Fruit fly (Drosophila melanogaster) whole organism, adult: ENCODE measurements around the gene CG7275.
A peak's percentile ranks its signal among the peaks of the same experiment; 100 is the strongest.

ENCODE experiments used
- CG11617 ChIP-seq: fragments of 200-800 bp; sonication (Bioruptor generic); optimal IDR thresholded peaks from 2 replicates; lab custom pipeline; 2017; ENCODE audit warnings: mild to moderate bottlenecking, missing biosample characterization, missing genetic modification reagents, missing genetic modification characterization
- CG12768 ChIP-seq: fragments of 200-800 bp; sonication (Bioruptor generic); optimal IDR thresholded peaks from 2 replicates; lab custom pipeline; 2017; ENCODE audit warnings: missing biosample characterization, missing genetic modification characterization, mild to moderate bottlenecking, moderate library complexity, missing genetic modification reagents
- CG1620 ChIP-seq: fragments of 200-800 bp; sonication (Bioruptor generic); optimal IDR thresholded peaks from 2 replicates; lab custom pipeline; 2016; ENCODE audit warnings: missing biosample characterization, missing genetic modification characterization
- CG33017 ChIP-seq: fragments of 200-800 bp; sonication (Bioruptor generic); optimal IDR thresholded peaks from 2 replicates; lab custom pipeline; 2018; ENCODE audit warnings: missing biosample characterization, mild to moderate bottlenecking, missing genetic modification characterization, moderate library complexity
- CG7045 ChIP-seq: fragments of 200-800 bp; sonication (Bioruptor generic); optimal IDR thresholded peaks from 2 replicates; lab custom pipeline; 2017; ENCODE audit warnings: missing biosample characterization, mild to moderate bottlenecking, missing genetic modification characterization
- Crg-1 ChIP-seq: fragments of 200-800 bp; sonication (Bioruptor generic); optimal IDR thresholded peaks from 2 replicates; lab custom pipeline; 2016; ENCODE audit warnings: missing biosample characterization, missing genetic modification characterization
- Hr96 ChIP-seq: fragments of 200-800 bp; sonication (Bioruptor generic); optimal IDR thresholded peaks from 2 replicates; lab custom pipeline; 2016; ENCODE audit warnings: missing biosample characterization, missing genetic modification characterization
- bab1 ChIP-seq: fragments of 200-800 bp; sonication (Bioruptor generic); optimal IDR thresholded peaks from 3 replicates; lab custom pipeline; 2019; ENCODE audit warnings: missing biosample characterization, mild to moderate bottlenecking, missing genetic modification characterization, moderate library complexity
- cnc ChIP-seq, 2 experiments: fragments of >200 bp; optimal IDR thresholded peaks; 2 replicates each; lab custom pipeline; 2017
- kay ChIP-seq: fragments of 200-800 bp; sonication (Bioruptor generic); peaks from one replicate; lab custom pipeline; 2016; ENCODE audit warnings: missing biosample characterization, missing genetic modification characterization, borderline replicate concordance
- ovo ChIP-seq: fragments of 200-800 bp; sonication (Bioruptor generic); optimal IDR thresholded peaks from 2 replicates; lab custom pipeline; 2016; ENCODE audit warnings: missing biosample characterization, missing genetic modification characterization
- pad ChIP-seq: fragments of 200-800 bp; sonication (Bioruptor generic); optimal IDR thresholded peaks from 3 replicates; lab custom pipeline; 2017; ENCODE audit warnings: missing biosample characterization, missing genetic modification characterization, mild to moderate bottlenecking, moderate library complexity, missing genetic modification reagents
- toe ChIP-seq: fragments of 200-800 bp; sonication (Bioruptor generic); optimal IDR thresholded peaks from 2 replicates; lab custom pipeline; 2016; ENCODE audit warnings: missing biosample characterization, missing genetic modification characterization

- no peak for TF ChIP-seq pad
- no peak for TF ChIP-seq CG33017
- TF ChIP-seq CG11617, result no peak
- TF ChIP-seq CG7045 (GFP tag; lab: Kevin White, UChicago), result no peak
- TF ChIP-seq cnc (optimal IDR thresholded peaks at IDR 0.05; lab: Kevin White, UChicago), result no peak
- no peak for TF ChIP-seq kay (GFP tag; lab: Kevin White, UChicago)
- TF ChIP-seq Hr96 (GFP tag; lab: Kevin White, UChicago), result no peak
- TF ChIP-seq CG1620 (GFP tag; lab: Kevin White, UChicago), result no peak
- no peak for TF ChIP-seq CG12768
- TF ChIP-seq ovo (GFP tag; lab: Kevin White, UChicago), result no peak
- TF ChIP-seq Crg-1 (GFP tag; lab: Kevin White, UChicago), result no peak
- no peak for TF ChIP-seq toe (GFP tag; lab: Kevin White, UChicago)
- peak; percentile 54 for TF ChIP-seq bab1 (GFP tag; lab: Kevin White, UChicago)
Observed at dm6 chr3L:15509398-15509797, 10.6 kb downstream of the CG7275 start, which contains the start of the genes gdl and gdl-ORF39.
